Fruit fly (Drosophila melanogaster) whole organism, embryonic: ENCODE results near the gene CG11768.

Experiments
- Aef1 ChIP-seq: fragments of 200-800 bp; sonication (Bioruptor generic); IDR thresholded peaks from 3 replicates; pipeline ENCODE4 v1.3.6; 2022; ENCODE audit warnings: missing biosample characterization, missing genetic modification characterization
- Bdp1 ChIP-seq: fragments of 200-800 bp; sonication (Bioruptor generic); optimal IDR thresholded peaks from 3 replicates; lab custom pipeline; 2016; ENCODE audit warnings: missing biosample characterization, missing genetic modification characterization
- CG10366 ChIP-seq: fragments of 200-800 bp; sonication (Bioruptor generic); IDR thresholded peaks from 2 replicates; pipeline ENCODE4 v1.3.6; 2022; ENCODE audit warnings: missing biosample characterization, missing genetic modification characterization
- CG10543 ChIP-seq: fragments of 200-800 bp; sonication (Bioruptor generic); optimal IDR thresholded peaks from 3 replicates; lab custom pipeline; 2017; ENCODE audit warnings: missing biosample characterization, mild to moderate bottlenecking, missing genetic modification characterization, moderate library complexity
- CG13287 ChIP-seq: fragments of 200-800 bp; sonication (Bioruptor generic); IDR thresholded peaks from 2 replicates; pipeline ENCODE4 v1.3.6; 2022; ENCODE audit warnings: missing biosample characterization, missing genetic modification characterization; ENCODE audit not compliant: partially characterized antibody
- CG13424 ChIP-seq: fragments of 200-800 bp; sonication (Bioruptor generic); optimal IDR thresholded peaks from 2 replicates; lab custom pipeline; 2019; ENCODE audit warnings: missing biosample characterization, mild to moderate bottlenecking, missing genetic modification characterization, moderate library complexity
- CG14667 ChIP-seq: fragments of 200-800 bp; sonication (Bioruptor generic); IDR thresholded peaks from 2 replicates; pipeline ENCODE4 v1.3.6; 2022; ENCODE audit warnings: missing biosample characterization, missing genetic modification characterization
- CG1529 ChIP-seq: fragments of 200-800 bp; sonication (Bioruptor generic); optimal IDR thresholded peaks from 3 replicates; lab custom pipeline; 2018; ENCODE audit warnings: missing biosample characterization, missing genetic modification characterization
- CG15601 ChIP-seq: fragments of 200-800 bp; sonication (Bioruptor generic); optimal IDR thresholded peaks from 3 replicates; lab custom pipeline; 2019; ENCODE audit warnings: missing biosample characterization, mild to moderate bottlenecking, missing genetic modification characterization, moderate library complexity
- CG16815 ChIP-seq: fragments of 200-800 bp; sonication (Bioruptor generic); optimal IDR thresholded peaks from 3 replicates; lab custom pipeline; 2017; ENCODE audit warnings: missing biosample characterization, mild to moderate bottlenecking, missing genetic modification characterization
- CG18262 ChIP-seq: fragments of 200-800 bp; optimal IDR thresholded peaks from 3 replicates; lab custom pipeline; 2019; ENCODE audit warnings: missing biosample characterization, mild to moderate bottlenecking, missing genetic modification characterization, moderate library complexity
- CG2889 ChIP-seq: fragments of 200-800 bp; sonication (Bioruptor generic); IDR thresholded peaks from 3 replicates; pipeline ENCODE4 v1.3.6; 2022; ENCODE audit warnings: missing biosample characterization, missing genetic modification characterization
- CG34224 ChIP-seq: fragments of 200-800 bp; sonication (Bioruptor generic); IDR thresholded peaks from 3 replicates; pipeline ENCODE4 v1.3.6; 2022; ENCODE audit warnings: missing biosample characterization, missing genetic modification characterization; ENCODE audit not compliant: partially characterized antibody
- CG3726 ChIP-seq: fragments of 200-800 bp; sonication (Bioruptor generic); IDR thresholded peaks from 3 replicates; pipeline ENCODE4, ENCODE4 v1.3.6; 2022; ENCODE audit warnings: missing biosample characterization, missing genetic modification characterization
- CG4404 ChIP-seq: fragments of 200-800 bp; sonication (Bioruptor generic); IDR thresholded peaks from 2 replicates; pipeline ENCODE4 v1.3.6; 2022; ENCODE audit warnings: missing biosample characterization, missing genetic modification characterization
- CG7357 ChIP-seq: fragments of 200-800 bp; sonication (Bioruptor generic); IDR thresholded peaks from 3 replicates; pipeline ENCODE4 v1.3.6; 2022; ENCODE audit warnings: missing biosample characterization, missing genetic modification characterization
- CG8089 ChIP-seq: fragments of 200-800 bp; sonication (Bioruptor generic); optimal IDR thresholded peaks from 3 replicates; lab custom pipeline; 2016; ENCODE audit warnings: missing biosample characterization, missing genetic modification characterization
- CG9437 ChIP-seq: fragments of 200-800 bp; sonication (Bioruptor generic); optimal IDR thresholded peaks from 2 replicates; lab custom pipeline; 2018; ENCODE audit warnings: missing biosample characterization, mild to moderate bottlenecking, missing genetic modification characterization
- CG9609 ChIP-seq: fragments of 200-800 bp; sonication (Bioruptor generic); optimal IDR thresholded peaks from 3 replicates; lab custom pipeline; 2016; ENCODE audit warnings: missing biosample characterization, missing genetic modification characterization
- CG9727 ChIP-seq: fragments of 200-800 bp; sonication (Bioruptor generic); optimal IDR thresholded peaks from 3 replicates; lab custom pipeline; 2017; ENCODE audit warnings: missing biosample characterization, mild to moderate bottlenecking, missing genetic modification characterization
- Kr ChIP-seq: fragments of 200-800 bp; sonication (Bioruptor generic); optimal IDR thresholded peaks from 2 replicates; lab custom pipeline; 2017; ENCODE audit warnings: missing biosample characterization, mild to moderate bottlenecking, missing genetic modification characterization
- Mad ChIP-seq: fragments of 200-800 bp; sonication (Bioruptor generic); optimal IDR thresholded peaks from 2 replicates; lab custom pipeline; 2016; ENCODE audit warnings: missing biosample characterization, missing genetic modification characterization
- Sin3A ChIP-seq: fragments of >200 bp; optimal IDR thresholded peaks from 2 replicates; lab custom pipeline; 2018
- Sox100B ChIP-seq: fragments of 200-800 bp; sonication (Bioruptor generic); optimal IDR thresholded peaks from 3 replicates; lab custom pipeline; 2018; ENCODE audit warnings: missing biosample characterization, mild to moderate bottlenecking, missing genetic modification characterization
- ab ChIP-seq: fragments of 200-800 bp; sonication (Bioruptor generic); optimal IDR thresholded peaks from 2 replicates; lab custom pipeline; 2016; ENCODE audit warnings: missing biosample characterization, missing genetic modification characterization
- bowl ChIP-seq: fragments of 200-800 bp; sonication (Bioruptor generic); IDR thresholded peaks from 2 replicates; pipeline ENCODE4 v1.3.6; 2022; ENCODE audit warnings: missing biosample characterization, missing genetic modification characterization
- bsh ChIP-seq, 2 experiments: fragments of 200-800 bp; sonication (Bioruptor generic); optimal IDR thresholded peaks; 2 replicates each; lab custom pipeline; 2017 to 2018; ENCODE audit warnings: mild to moderate bottlenecking in 2 of 2, missing biosample characterization in 2 of 2, missing genetic modification characterization in 2 of 2, moderate library complexity in 1 of 2
- btn ChIP-seq: fragments of 200-800 bp; sonication (Bioruptor generic); optimal IDR thresholded peaks from 2 replicates; lab custom pipeline; 2016; ENCODE audit warnings: missing biosample characterization, missing genetic modification characterization
- chif ChIP-seq, 2 experiments: fragments of 200-800 bp; sonication (Bioruptor generic); optimal IDR thresholded peaks; 3 replicates each; lab custom pipeline; 2016; ENCODE audit warnings: missing biosample characterization in 2 of 2, missing genetic modification characterization in 2 of 2
- dan ChIP-seq: fragments of 200-800 bp; sonication (Bioruptor generic); IDR thresholded peaks from 2 replicates; pipeline ENCODE4 v1.3.6; 2022; ENCODE audit warnings: missing biosample characterization, missing genetic modification characterization
- dm ChIP-seq: fragments of 200-800 bp; sonication (Bioruptor generic); optimal IDR thresholded peaks from 3 replicates; lab custom pipeline; 2016; ENCODE audit warnings: missing biosample characterization, missing genetic modification characterization
- dpn ChIP-seq, 2 experiments: fragments of 200-800 bp; sonication (Bioruptor generic); optimal IDR thresholded peaks; 3 replicates each; lab custom pipeline; 2016; ENCODE audit warnings: missing biosample characterization in 2 of 2, missing genetic modification characterization in 2 of 2
- fd102C ChIP-seq: fragments of 200-800 bp; sonication (Bioruptor generic); optimal IDR thresholded peaks from 2 replicates; lab custom pipeline; 2018; ENCODE audit warnings: missing biosample characterization, mild to moderate bottlenecking, missing genetic modification characterization, moderate library complexity
- fd3F ChIP-seq: fragments of 200-800 bp; sonication (Bioruptor generic); optimal IDR thresholded peaks from 2 replicates; lab custom pipeline; 2018; ENCODE audit warnings: missing biosample characterization, mild to moderate bottlenecking, missing genetic modification characterization, moderate library complexity
- fd96Cb ChIP-seq: fragments of 200-800 bp; sonication (Bioruptor generic); optimal IDR thresholded peaks from 2 replicates; lab custom pipeline; 2018; ENCODE audit warnings: missing biosample characterization, mild to moderate bottlenecking, missing genetic modification characterization, moderate library complexity
- fru ChIP-seq: fragments of >200 bp; optimal IDR thresholded peaks from 2 replicates; lab custom pipeline; 2017
- fu2 ChIP-seq: fragments of 200-800 bp; sonication (Bioruptor generic); optimal IDR thresholded peaks from 2 replicates; lab custom pipeline; 2016; ENCODE audit warnings: missing biosample characterization, missing genetic modification characterization
- gcm2 ChIP-seq: fragments of 200-800 bp; sonication (Bioruptor generic); optimal IDR thresholded peaks from 2 replicates; lab custom pipeline; 2016; ENCODE audit warnings: missing biosample characterization, missing genetic modification characterization
- ham ChIP-seq: fragments of 200-800 bp; sonication (Bioruptor generic); IDR thresholded peaks from 2 replicates; pipeline ENCODE4 v1.3.6; 2022; ENCODE audit warnings: missing biosample characterization, missing genetic modification characterization
- hth ChIP-seq: fragments of >200 bp; optimal IDR thresholded peaks from 2 replicates; lab custom pipeline; 2017; ENCODE audit warnings: inconsistent platforms
- nom ChIP-seq: fragments of 200-800 bp; sonication (Bioruptor generic); optimal IDR thresholded peaks from 2 replicates; lab custom pipeline; 2017; ENCODE audit warnings: missing biosample characterization, missing genetic modification characterization, mild to moderate bottlenecking, moderate library complexity, missing genetic modification reagents
- pan ChIP-seq, 4 experiments: fragments of >200 bp in 3 of 4; fragments of 200-800 bp in 1 of 4; sonication (Bioruptor generic) in 1 of 4; optimal IDR thresholded peaks in 3 of 4; IDR thresholded peaks in 1 of 4; 2 replicates each; pipeline versions ENCODE4 v1.3.6 to Lab custom; 2017 to 2022; ENCODE audit warnings: missing biosample characterization in 2 of 4, missing genetic modification characterization in 2 of 4, mixed read lengths in 1 of 4
- psq ChIP-seq: fragments of 200-800 bp; sonication (Bioruptor generic); optimal IDR thresholded peaks from 2 replicates; lab custom pipeline; 2017; ENCODE audit warnings: missing biosample characterization, missing genetic modification characterization
- sc ChIP-seq, 3 experiments: fragments of >200 bp in 2 of 3; fragments of 200-800 bp in 1 of 3; sonication (Bioruptor generic) in 1 of 3; optimal IDR thresholded peaks; 2 replicates in 2 of 3; 3 replicates in 1 of 3; lab custom pipeline; 2017; ENCODE audit warnings: mild to moderate bottlenecking in 1 of 3, missing biosample characterization in 1 of 3, missing genetic modification characterization in 1 of 3, missing genetic modification reagents in 1 of 3
- sens ChIP-seq: fragments of 200-800 bp; sonication (Bioruptor generic); peaks from one replicate; lab custom pipeline; 2016; ENCODE audit warnings: missing biosample characterization, missing genetic modification characterization
- sim ChIP-seq: fragments of 200-800 bp; sonication (Bioruptor generic); IDR thresholded peaks from 2 replicates; pipeline ENCODE4 v1.3.6; 2022; ENCODE audit warnings: missing biosample characterization, missing genetic modification characterization
- tll ChIP-seq, 2 experiments: fragments of 200-800 bp in 1 of 2; fragments of >200 bp in 1 of 2; sonication (Bioruptor generic) in 1 of 2; optimal IDR thresholded peaks; 2 replicates each; lab custom pipeline; 2017 to 2019; ENCODE audit warnings: missing biosample characterization in 2 of 2, missing genetic modification characterization in 2 of 2, mild to moderate bottlenecking in 1 of 2, moderate library complexity in 1 of 2
- wdn ChIP-seq: fragments of 200-800 bp; sonication (Bioruptor generic); IDR thresholded peaks from 2 replicates; pipeline ENCODE4 v1.3.6; 2022; ENCODE audit warnings: missing biosample characterization, missing genetic modification characterization
- zfh1 ChIP-seq: fragments of 200-800 bp; sonication (Bioruptor generic); IDR thresholded peaks from 3 replicates; pipeline ENCODE4 v1.3.6; 2022; ENCODE audit warnings: missing biosample characterization, missing genetic modification characterization

The CG11768 gene

DNA sequence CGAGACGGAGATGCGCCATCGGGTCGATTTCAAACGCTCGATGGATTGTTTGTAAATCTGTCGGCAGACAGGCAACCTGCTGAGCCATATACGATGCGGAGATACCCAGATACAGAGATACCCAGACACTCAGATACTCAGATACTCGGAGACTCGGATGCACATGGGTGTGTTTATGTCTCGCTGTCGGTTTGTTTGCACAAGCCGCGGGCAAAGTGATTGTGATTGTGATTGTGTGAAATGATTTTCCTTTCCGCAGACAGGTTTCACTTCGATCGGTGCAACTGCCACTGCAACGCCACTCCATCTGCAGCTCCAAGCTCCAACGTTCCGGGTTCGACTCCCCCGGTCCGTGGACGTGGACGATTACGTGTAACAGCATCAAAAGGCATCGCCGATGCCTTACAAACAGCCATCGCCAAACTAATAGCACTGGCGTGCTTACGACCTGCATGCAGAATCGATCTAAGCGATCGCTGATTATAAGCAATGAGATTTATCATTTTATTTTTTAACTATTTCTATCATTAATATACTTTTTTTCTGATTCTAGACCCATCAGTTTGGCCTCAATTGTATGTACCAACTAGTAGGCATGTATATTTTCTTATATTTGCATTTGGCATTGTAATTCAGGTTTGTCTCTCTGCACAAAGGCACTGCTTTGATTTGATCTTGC lies 20.9 kb upstream of the CG11768 start (continued):
- TF ChIP-seq CG13287 (GFP tag; lab: Robert Waterston, UW): no peak
- no peak for TF ChIP-seq bowl (GFP tag; lab: Robert Waterston, UW)
- no peak for TF ChIP-seq pan (optimal IDR thresholded peaks at IDR 0.05; lab: Kevin White, UChicago)
- TF ChIP-seq pan (GFP tag; optimal IDR thresholded peaks at IDR 0.05 in 1 of 2, IDR thresholded peaks at IDR 0.05 in 1 of 2): peak in 1 of 2 experiments; percentile 88
- no peak for TF ChIP-seq dpn (GFP tag; optimal IDR thresholded peaks at IDR 0.05; lab: Kevin White, UChicago)
- TF ChIP-seq CG9437: no peak
- no peak for TF ChIP-seq fd102C (GFP tag; lab: Kevin White, UChicago)
- no peak for TF ChIP-seq btn (GFP tag; lab: Kevin White, UChicago)
- TF ChIP-seq Sox100B (GFP tag; lab: Kevin White, UChicago): peak; percentile 54
- TF ChIP-seq CG8089 (GFP tag; lab: Kevin White, UChicago): no peak
- TF ChIP-seq sc (optimal IDR thresholded peaks at IDR 0.05; lab: Kevin White, UChicago): no peak
- TF ChIP-seq sc (GFP tag; optimal IDR thresholded peaks at IDR 0.05; lab: Kevin White, UChicago): no peak
- peak; percentile 52; the same call in 1 of the 2 replicates for TF ChIP-seq CG14667 (GFP tag; lab: Robert Waterston, UW)
- TF ChIP-seq chif (GFP tag; optimal IDR thresholded peaks at IDR 0.05; lab: Kevin White, UChicago): peak in 1 of 2 experiments; percentile 22
- no peak for TF ChIP-seq nom (GFP tag; lab: Kevin White, UChicago)
- no peak for TF ChIP-seq Mad (GFP tag; lab: Kevin White, UChicago)
- TF ChIP-seq CG18262 (tag; lab: Kevin White, UChicago): peak; percentile 69
- TF ChIP-seq CG34224 (GFP tag; lab: Robert Waterston, UW): no peak
- TF ChIP-seq ham (GFP tag; lab: Robert Waterston, UW): no peak
- TF ChIP-seq fru (lab: Kevin White, UChicago): no peak
- TF ChIP-seq Aef1 (GFP tag; lab: Robert Waterston, UW): 0 out of 3 replicates have a peak, but pooled peaks have one; percentile 33
- TF ChIP-seq Bdp1 (GFP tag; lab: Kevin White, UChicago): no peak
- no peak for TF ChIP-seq dm (GFP tag; lab: Kevin White, UChicago)
- TF ChIP-seq CG16815 (GFP tag; lab: Kevin White, UChicago): no peak
- peak; percentile 56; the same call in 1 of the 2 replicates for TF ChIP-seq sim (GFP tag; lab: Robert Waterston, UW)
- no peak for TF ChIP-seq tll (GFP tag; optimal IDR thresholded peaks at IDR 0.05; lab: Kevin White, UChicago)
- no peak for TF ChIP-seq fd3F (GFP tag; lab: Kevin White, UChicago)
- 0 out of 3 replicates have a peak, but pooled peaks have one; percentile 59 for TF ChIP-seq CG3726
- 0 out of 2 replicates have a peak, but pooled peaks have one; percentile 16 for TF ChIP-seq wdn (GFP tag; lab: Robert Waterston, UW)
- peak; percentile 84 for TF ChIP-seq zfh1 (GFP tag; lab: Robert Waterston, UW)
- no peak for TF ChIP-seq ab (GFP tag; lab: Kevin White, UChicago)
- TF ChIP-seq fu2 (GFP tag; lab: Kevin White, UChicago): no peak
- peak; percentile 15; the same call in 1 of the 3 replicates for TF ChIP-seq CG2889
- no peak for TF ChIP-seq psq (GFP tag; lab: Kevin White, UChicago)
- 0 out of 2 replicates have a peak, but pooled peaks have one; percentile 10 for TF ChIP-seq CG4404 (GFP tag; lab: Robert Waterston, UW)
- no peak for TF ChIP-seq CG9609 (GFP tag; lab: Kevin White, UChicago)
- no peak for TF ChIP-seq Sin3A (lab: Kevin White, UChicago)
- peak; percentile 39 for TF ChIP-seq CG9727 (GFP tag; lab: Kevin White, UChicago)
- TF ChIP-seq CG13424 (tag; lab: Kevin White, UChicago): peak; percentile 47
- TF ChIP-seq Kr (GFP tag; lab: Kevin White, UChicago): no peak
- TF ChIP-seq CG7357 (GFP tag; lab: Robert Waterston, UW): no peak
- TF ChIP-seq CG10543 (GFP tag; lab: Kevin White, UChicago): no peak
- TF ChIP-seq CG10366 (GFP tag; lab: Robert Waterston, UW): peak; percentile 65
- TF ChIP-seq sens (GFP tag; lab: Kevin White, UChicago): peak; percentile 86
- peak; percentile 56 for TF ChIP-seq fd96Cb (tag; lab: Kevin White, UChicago)
- peak; percentile 25 for TF ChIP-seq gcm2 (GFP tag; lab: Kevin White, UChicago)
- no peak for TF ChIP-seq CG1529 (GFP tag; lab: Kevin White, UChicago)
- TF ChIP-seq hth (lab: Kevin White, UChicago): no peak
- no peak for TF ChIP-seq CG15601 (tag; lab: Kevin White, UChicago)
- TF ChIP-seq dan (GFP tag; lab: Robert Waterston, UW): no peak
- TF ChIP-seq bsh (GFP tag; optimal IDR thresholded peaks at IDR 0.05; lab: Kevin White, UChicago): peak; percentile 54 to 68
